Fruit fly (Drosophila melanogaster) whole organism, prepupa: ENCODE data around the gene Gsc.

ENCODE experiments used
- CG31627 ChIP-seq: fragments of 200-800 bp; sonication (Bioruptor generic); optimal IDR thresholded peaks from 3 replicates; lab custom pipeline; 2016; ENCODE audit warnings: missing biosample characterization, missing genetic modification characterization
- CG6792 ChIP-seq: fragments of 200-800 bp; sonication (Bioruptor generic); optimal IDR thresholded peaks from 3 replicates; lab custom pipeline; 2016; ENCODE audit warnings: missing biosample characterization, missing genetic modification characterization
- Hr39 ChIP-seq: fragments of 200-800 bp; sonication (Bioruptor generic); optimal IDR thresholded peaks from 2 replicates; lab custom pipeline; 2016; ENCODE audit warnings: missing biosample characterization, missing genetic modification characterization
- Hr4 ChIP-seq: fragments of 200-800 bp; sonication (Bioruptor generic); optimal IDR thresholded peaks from 3 replicates; lab custom pipeline; 2016; ENCODE audit warnings: missing biosample characterization, missing genetic modification characterization
- Lpt ChIP-seq: fragments of 200-800 bp; sonication (Bioruptor generic); optimal IDR thresholded peaks from 3 replicates; lab custom pipeline; 2016; ENCODE audit warnings: missing biosample characterization, missing genetic modification characterization
- Sox102F ChIP-seq: fragments of 200-800 bp; sonication (Bioruptor generic); optimal IDR thresholded peaks from 2 replicates; lab custom pipeline; 2016; ENCODE audit warnings: missing biosample characterization, mild to moderate bottlenecking, missing genetic modification characterization
- net ChIP-seq: fragments of 200-800 bp; sonication (Bioruptor generic); optimal IDR thresholded peaks from 3 replicates; lab custom pipeline; 2016; ENCODE audit warnings: missing biosample characterization, missing genetic modification characterization
- salr ChIP-seq, 2 experiments: fragments of 200-800 bp; sonication (Bioruptor generic); optimal IDR thresholded peaks; 3 replicates each; lab custom pipeline; 2016 to 2018; ENCODE audit warnings: missing biosample characterization in 2 of 2, missing genetic modification characterization in 2 of 2, mild to moderate bottlenecking in 1 of 2
- svp ChIP-seq: fragments of 200-800 bp; sonication (Bioruptor generic); peaks from one replicate; lab custom pipeline; 2016; ENCODE audit warnings: missing biosample characterization, missing genetic modification characterization
- vri ChIP-seq: fragments of 200-800 bp; sonication (Bioruptor generic); optimal IDR thresholded peaks from 3 replicates; lab custom pipeline; 2016; ENCODE audit warnings: missing biosample characterization, mild to moderate bottlenecking, missing genetic modification characterization

dm6 chr2L:609497-609896 lies 15.0 kb upstream of the Gsc start:
- TF ChIP-seq net (GFP tag; lab: Kevin White, UChicago) (peak; percentile 12), Lpt (GFP tag; lab: Kevin White, UChicago) (peak; percentile 45), CG31627 (peak; percentile 4), Sox102F (no peak), svp (peak; percentile 76), Hr4 (GFP tag; lab: Kevin White, UChicago) (peak; percentile 1), salr (GFP tag; optimal IDR thresholded peaks at IDR 0.05; lab: Kevin White, UChicago) (peak; percentile 37 to 62), Hr39 (GFP tag; lab: Kevin White, UChicago) (peak; percentile 30), CG6792 (GFP tag; lab: Kevin White, UChicago) (peak; percentile 50), vri (no peak)
